Worm (Caenorhabditis elegans): ENCODE measurements around the gene fbxa-196.
A peak's percentile ranks its signal among the peaks of the same experiment; 100 is the strongest.

fbxa-196 gene

DNA sequence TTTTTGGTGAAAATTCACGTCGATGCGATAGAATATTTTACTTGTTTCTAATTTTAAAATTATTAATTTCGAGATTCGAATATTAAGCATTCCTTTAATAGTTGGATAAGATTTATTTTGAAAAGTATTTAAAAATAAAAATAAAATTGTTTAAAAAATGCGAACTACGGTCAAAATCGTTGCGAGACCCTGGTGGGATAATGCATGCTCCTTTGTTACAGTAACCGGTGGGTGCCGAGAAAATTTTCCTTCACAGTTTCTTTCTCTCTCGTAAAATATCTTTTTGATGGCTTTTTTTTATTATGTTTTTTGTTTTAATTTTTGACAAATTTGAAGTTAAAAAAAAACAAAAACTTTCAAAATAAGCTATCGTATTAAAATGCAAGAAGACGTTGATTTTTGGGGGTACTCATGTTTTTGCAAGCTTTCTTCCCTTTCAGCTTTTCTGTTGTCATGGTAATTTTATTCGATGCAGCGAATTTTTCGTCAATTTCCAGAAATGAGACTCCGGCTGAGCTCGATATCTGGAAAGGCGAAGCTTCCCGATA lies 48.2 kb downstream of the fbxa-196 start, which contains the start of gene dgtr-1 (continued):
- TF ChIP-seq lsl-1 (GFP tag; optimal IDR thresholded peaks at IDR 0.05) (peak; percentile 97), ceh-91 (GFP tag; IDR thresholded peaks at IDR 0.05) (peak; percentile 67), ztf-22 (GFP tag; optimal IDR thresholded peaks at IDR 0.05) (no peak), mcd-1 (GFP tag; IDR thresholded peaks at IDR 0.05) (no peak), F39B2.1 (GFP tag; IDR thresholded peaks at IDR 0.05) (no peak), F22D6.2 (tag; optimal IDR thresholded peaks at IDR 0.05) (no peak), nfya-2 (GFP tag; IDR thresholded peaks at IDR 0.05) (no peak), F33H1.4 (GFP tag; IDR thresholded peaks at IDR 0.05) (peak; percentile 93), ama-1 (optimal IDR thresholded peaks at IDR 0.05) (no peak), ama-1 (GFP tag; optimal IDR thresholded peaks at IDR 0.05) (no peak), rpc-1 (optimal IDR thresholded peaks at IDR 0.05) (no peak), rpc-1 (tag; optimal IDR thresholded peaks at IDR 0.05) (no peak), atf-7 (tag; optimal IDR thresholded peaks at IDR 0.05) (no peak), dpl-1 (GFP tag; optimal IDR thresholded peaks at IDR 0.05) (no peak), attf-5 (GFP tag; optimal IDR thresholded peaks at IDR 0.05) (no peak), pha-4 (tag; optimal IDR thresholded peaks at IDR 0.05) (no peak), attf-3 (GFP tag; conservative IDR thresholded peaks at IDR 0.05) (no peak), ets-4 (GFP tag; optimal IDR thresholded peaks at IDR 0.05) (no peak), madf-3 (GFP tag; IDR thresholded peaks at IDR 0.05) (no peak), snpc-1.3 (tag; optimal IDR thresholded peaks at IDR 0.05; ENCODE audit: insufficient read depth) (peak; percentile 77), lin-40 (tag; optimal IDR thresholded peaks at IDR 0.05) (no peak), akir-1 (GFP tag; optimal IDR thresholded peaks at IDR 0.05) (no peak), lin-35 (GFP tag; optimal IDR thresholded peaks at IDR 0.05) (no peak), Y79H2A.3 (GFP tag; conservative IDR thresholded peaks at IDR 0.05) (no peak), ztf-26 (tag; optimal IDR thresholded peaks at IDR 0.05) (no peak), ztf-6 (GFP tag; IDR thresholded peaks at IDR 0.05) (no peak), C06A6.2 (GFP tag; conservative IDR thresholded peaks at IDR 0.05) (no peak), tlf-1 (GFP tag; optimal IDR thresholded peaks at IDR 0.05) (no peak), lir-1 (GFP tag; conservative IDR thresholded peaks at IDR 0.05) (no peak), sdz-38 (tag; optimal IDR thresholded peaks at IDR 0.05) (no peak), B0035.1 (tag; optimal IDR thresholded peaks at IDR 0.05) (no peak), ccch-3 (GFP tag; optimal IDR thresholded peaks at IDR 0.05) (no peak), aptf-2 (GFP tag; conservative IDR thresholded peaks at IDR 0.05) (no peak), him-1 (tag; optimal IDR thresholded peaks at IDR 0.05) (peak; percentile 18), sea-2 (GFP tag; IDR thresholded peaks at IDR 0.05) (no peak), nhr-80 (tag; optimal IDR thresholded peaks at IDR 0.05) (no peak), rcor-1 (GFP tag; IDR thresholded peaks at IDR 0.05) (0 out of 2 replicates have a peak, but pooled peaks have one; percentile 8), madf-6 (GFP tag; IDR thresholded peaks at IDR 0.05) (peak; percentile 93), nhr-90 (tag; optimal IDR thresholded peaks at IDR 0.05) (no peak), athp-1 (tag; optimal IDR thresholded peaks at IDR 0.05) (no peak), B0261.1 (tag; optimal IDR thresholded peaks at IDR 0.05) (no peak), gei-17 (GFP tag; optimal IDR thresholded peaks at IDR 0.05) (no peak), D2030.7 (GFP tag; IDR thresholded peaks at IDR 0.05) (no peak), lin-26 (GFP tag; IDR thresholded peaks at IDR 0.05) (no peak), snpc-3.4 (tag; optimal IDR thresholded peaks at IDR 0.05) (peak; percentile 17), unc-130 (GFP tag; optimal IDR thresholded peaks at IDR 0.05) (no peak), hlh-12 (tag; optimal IDR thresholded peaks at IDR 0.05) (no peak), B0019.2 (GFP tag; conservative IDR thresholded peaks at IDR 0.05) (no peak), lin-54 (GFP tag; optimal IDR thresholded peaks at IDR 0.05) (peak; percentile 54), ztf-25 (GFP tag; IDR thresholded peaks at IDR 0.05) (no peak)

All from whole organism, young adult.